Worm (Caenorhabditis elegans) whole organism, L4 larva: ENCODE data around the gene mpst-2.
A peak's percentile ranks its signal among the peaks of the same experiment; 100 is the strongest.

Experiments used
- F37D6.2 ChIP-seq: sonication (generic microtip); optimal IDR thresholded peaks from 2 replicates; lab custom pipeline; 2016; ENCODE audit warnings: mild to moderate bottlenecking, missing genetic modification characterization, missing compliant biosample characterization
- F44E2.7 ChIP-seq: fragments of 200-800 bp; sonication (Bioruptor generic); IDR thresholded peaks from 2 replicates; pipeline ENCODE4 v2.1.2; 2022; ENCODE audit warnings: missing genetic modification characterization, missing compliant biosample characterization
- R02D3.7 ChIP-seq: fragments of 150-350 bp; sonication (generic microtip); optimal IDR thresholded peaks from 3 replicates; lab custom pipeline; 2014; ENCODE audit warnings: missing biosample characterization, missing genetic modification characterization
- Y48G9A.11 ChIP-seq: fragments of 200-800 bp; sonication (Bioruptor generic); IDR thresholded peaks from 2 replicates; pipeline ENCODE4 v1.3.6; 2022; ENCODE audit warnings: missing genetic modification reagents, missing genetic modification characterization, missing compliant biosample characterization
- ZK337.2 ChIP-seq: fragments of 200-800 bp; sonication (Bioruptor generic); IDR thresholded peaks from 2 replicates; pipeline ENCODE4 v1.3.6; 2022; ENCODE audit warnings: missing genetic modification reagents, missing genetic modification characterization, missing compliant biosample characterization
- aha-1 ChIP-seq: fragments of 150-350 bp; peaks from one replicate; lab custom pipeline; 2014; ENCODE audit warnings: missing biosample characterization, missing genetic modification characterization
- ama-1 ChIP-seq: fragments of 150-350 bp; optimal IDR thresholded peaks from 2 replicates; lab custom pipeline; 2014; ENCODE audit warnings: inconsistent platforms, mixed read lengths
- arid-1 ChIP-seq: fragments of 200-800 bp; sonication (Bioruptor generic); conservative IDR thresholded peaks from 2 replicates; pipeline ENCODE4 v1.3.6; 2022; ENCODE audit warnings: missing genetic modification reagents, missing genetic modification characterization, missing compliant biosample characterization
- attf-4 ChIP-seq: sonication (generic microtip); optimal IDR thresholded peaks from 3 replicates; lab custom pipeline; 2017; ENCODE audit warnings: missing biosample characterization, missing genetic modification characterization
- ceh-28 ChIP-seq: fragments of 150-350 bp; optimal IDR thresholded peaks from 2 replicates; lab custom pipeline; 2014; ENCODE audit warnings: missing biosample characterization, missing genetic modification reagents, missing genetic modification characterization
- ceh-44 ChIP-seq: fragments of 200-800 bp; sonication (Bioruptor generic); IDR thresholded peaks from 2 replicates; pipeline ENCODE4 v1.3.6; 2022; ENCODE audit warnings: missing genetic modification reagents, missing genetic modification characterization, missing compliant biosample characterization
- daf-12 ChIP-seq: fragments of 150-350 bp; optimal IDR thresholded peaks from 2 replicates; lab custom pipeline; 2014; ENCODE audit warnings: missing biosample characterization, missing genetic modification reagents, missing genetic modification characterization
- daf-19 ChIP-seq: fragments of 200-800 bp; sonication (Bioruptor generic); conservative IDR thresholded peaks from 2 replicates; pipeline ENCODE4 v1.3.6; 2022; ENCODE audit warnings: missing genetic modification characterization, missing compliant biosample characterization
- daf-8 ChIP-seq: fragments of 200-800 bp; sonication (Bioruptor generic); IDR thresholded peaks from 2 replicates; pipeline ENCODE4 v1.3.6; 2022; ENCODE audit warnings: missing genetic modification characterization, missing compliant biosample characterization
- dmd-6 ChIP-seq: fragments of 200-800 bp; sonication (Bioruptor generic); IDR thresholded peaks from 2 replicates; pipeline ENCODE4 v1.3.6; 2022; ENCODE audit warnings: missing genetic modification reagents, missing genetic modification characterization, missing compliant biosample characterization
- dmd-8 ChIP-seq: fragments of 200-800 bp; sonication (Bioruptor generic); IDR thresholded peaks from 2 replicates; pipeline ENCODE4 v1.3.6; 2022; ENCODE audit warnings: missing genetic modification characterization, missing compliant biosample characterization
- dve-1 ChIP-seq: sonication (generic microtip); optimal IDR thresholded peaks from 2 replicates; lab custom pipeline; 2017; ENCODE audit warnings: antibody characterized with exemption, mild to moderate bottlenecking, missing genetic modification characterization, missing compliant biosample characterization; ENCODE audit not compliant: insufficient read depth
- egl-43 ChIP-seq: fragments of 200-800 bp; sonication (Bioruptor generic); IDR thresholded peaks from 2 replicates; pipeline ENCODE4 v1.3.6; 2022; ENCODE audit warnings: missing genetic modification reagents, missing genetic modification characterization, missing compliant biosample characterization
- fos-1 ChIP-seq: fragments of 150-350 bp; optimal IDR thresholded peaks from 2 replicates; lab custom pipeline; 2014; ENCODE audit warnings: missing biosample characterization, missing genetic modification characterization
- hif-1 ChIP-seq, 2 experiments: sonication (generic microtip); optimal IDR thresholded peaks; 2 replicates each; lab custom pipeline; 2016 to 2017; ENCODE audit warnings: missing compliant biosample characterization in 2 of 2, missing genetic modification characterization in 2 of 2, missing genetic modification reagents in 2 of 2, missing genotype in 2 of 2, mild to moderate bottlenecking in 1 of 2
- hlh-11 ChIP-seq: fragments of 200-800 bp; sonication (Bioruptor generic); optimal IDR thresholded peaks from 2 replicates; lab custom pipeline; 2018; ENCODE audit warnings: mild to moderate bottlenecking, missing genetic modification characterization, missing compliant biosample characterization
- hmg-1.1 ChIP-seq: fragments of 200-800 bp; sonication (Bioruptor generic); IDR thresholded peaks from 2 replicates; pipeline ENCODE4 v1.3.6; 2022; ENCODE audit warnings: missing genetic modification reagents, missing genetic modification characterization, missing compliant biosample characterization
- jun-1 ChIP-seq: fragments of 150-350 bp; optimal IDR thresholded peaks from 2 replicates; lab custom pipeline; 2014; ENCODE audit warnings: missing biosample characterization, missing genetic modification reagents, missing genetic modification characterization
- lin-1 ChIP-seq: fragments of 200-800 bp; sonication (Bioruptor generic); IDR thresholded peaks from 2 replicates; pipeline ENCODE4 v1.3.6; 2022; ENCODE audit warnings: missing genetic modification reagents, missing genetic modification characterization, missing compliant biosample characterization
- lin-13 ChIP-seq: fragments of 150-350 bp; optimal IDR thresholded peaks from 2 replicates; lab custom pipeline; 2014; ENCODE audit warnings: missing biosample characterization, missing genetic modification reagents, missing genetic modification characterization
- lin-29 ChIP-seq: fragments of 200-800 bp; sonication (Bioruptor generic); IDR thresholded peaks from 2 replicates; pipeline ENCODE4 v1.3.6; 2022; ENCODE audit warnings: missing genetic modification reagents, missing genetic modification characterization, missing compliant biosample characterization
- lin-38 ChIP-seq: fragments of 200-800 bp; sonication (Bioruptor generic); IDR thresholded peaks from 2 replicates; pipeline ENCODE4 v1.3.6; 2022; ENCODE audit warnings: missing genetic modification reagents, missing genetic modification characterization, missing compliant biosample characterization
- mdl-1 ChIP-seq, 2 experiments: fragments of 150-350 bp in 1 of 2; sonication (generic microtip) in 1 of 2; optimal IDR thresholded peaks; 2 replicates each; lab custom pipeline; 2014 to 2017; ENCODE audit warnings: missing biosample characterization in 2 of 2, missing genetic modification characterization in 2 of 2
- mdt-29 ChIP-seq: fragments of 200-800 bp; sonication (Bioruptor generic); IDR thresholded peaks from 2 replicates; pipeline ENCODE4 v1.3.6; 2022; ENCODE audit warnings: missing genetic modification reagents, missing genetic modification characterization, missing compliant biosample characterization
- mep-1 ChIP-seq: fragments of 150-350 bp; sonication (generic microtip); optimal IDR thresholded peaks from 3 replicates; lab custom pipeline; 2014; ENCODE audit warnings: missing biosample characterization, missing genetic modification characterization
- nhr-11 ChIP-seq: fragments of 150-350 bp; optimal IDR thresholded peaks from 2 replicates; lab custom pipeline; 2014; ENCODE audit warnings: missing biosample characterization, missing genetic modification characterization
- nhr-111 ChIP-seq: fragments of 200-800 bp; sonication (Bioruptor generic); optimal IDR thresholded peaks from 2 replicates; lab custom pipeline; 2018; ENCODE audit warnings: mild to moderate bottlenecking, missing genetic modification characterization, missing compliant biosample characterization
- nhr-28 ChIP-seq: fragments of 150-350 bp; optimal IDR thresholded peaks from 2 replicates; lab custom pipeline; 2014; ENCODE audit warnings: missing biosample characterization, missing genetic modification characterization
- nhr-41 ChIP-seq: fragments of 200-800 bp; sonication (Bioruptor generic); IDR thresholded peaks from 2 replicates; pipeline ENCODE4 v1.3.6; 2022; ENCODE audit warnings: missing genetic modification reagents, missing genetic modification characterization, missing compliant biosample characterization
- nhr-42 ChIP-seq: fragments of 200-800 bp; sonication (Bioruptor generic); IDR thresholded peaks from 2 replicates; pipeline ENCODE4 v1.3.6; 2022; ENCODE audit warnings: missing genetic modification characterization, missing compliant biosample characterization
- nhr-48 ChIP-seq: sonication (generic microtip); optimal IDR thresholded peaks from 2 replicates; lab custom pipeline; 2016; ENCODE audit warnings: mild to moderate bottlenecking, missing genetic modification characterization, missing compliant biosample characterization
- nhr-6 ChIP-seq: fragments of 150-350 bp; optimal IDR thresholded peaks from 2 replicates; lab custom pipeline; 2014; ENCODE audit warnings: missing biosample characterization, missing genetic modification characterization
- nhr-77 ChIP-seq: fragments of 150-350 bp; optimal IDR thresholded peaks from 2 replicates; lab custom pipeline; 2014; ENCODE audit warnings: missing biosample characterization, missing genetic modification characterization
- php-3 ChIP-seq: fragments of 200-800 bp; sonication (Bioruptor generic); IDR thresholded peaks from 2 replicates; pipeline ENCODE4 v1.3.6; 2022; ENCODE audit warnings: missing genetic modification reagents, missing genetic modification characterization, missing compliant biosample characterization
- pqm-1 ChIP-seq: sonication (generic microtip); optimal IDR thresholded peaks from 2 replicates; lab custom pipeline; 2017; ENCODE audit warnings: missing biosample characterization, missing genetic modification characterization
- rbr-2 ChIP-seq: sonication (generic microtip); optimal IDR thresholded peaks from 2 replicates; lab custom pipeline; 2016; ENCODE audit warnings: missing genotype, missing genetic modification characterization, missing compliant biosample characterization
- saeg-2 ChIP-seq: fragments of 200-800 bp; sonication (Bioruptor generic); IDR thresholded peaks from 2 replicates; pipeline ENCODE4 v1.3.6; 2022; ENCODE audit warnings: missing genetic modification reagents, missing genetic modification characterization, missing compliant biosample characterization
- skn-1 ChIP-seq: fragments of 150-350 bp; optimal IDR thresholded peaks from 2 replicates; lab custom pipeline; 2014; ENCODE audit warnings: missing biosample characterization, missing genetic modification characterization
- snpc-1.2 ChIP-seq: fragments of 200-800 bp; sonication (Bioruptor generic); IDR thresholded peaks from 2 replicates; pipeline ENCODE4 v1.3.6; 2022; ENCODE audit warnings: missing genetic modification reagents, missing genetic modification characterization, missing compliant biosample characterization
- spr-1 ChIP-seq: sonication (generic microtip); optimal IDR thresholded peaks from 2 replicates; lab custom pipeline; 2016; ENCODE audit warnings: mild to moderate bottlenecking, missing genetic modification characterization, missing compliant biosample characterization
- spr-3 ChIP-seq: fragments of 200-800 bp; sonication (Bioruptor generic); optimal IDR thresholded peaks from 2 replicates; lab custom pipeline; 2018; ENCODE audit warnings: mild to moderate bottlenecking, missing genetic modification characterization, missing compliant biosample characterization
- tag-97 ChIP-seq: fragments of 200-800 bp; sonication (Bioruptor generic); IDR thresholded peaks from 2 replicates; pipeline ENCODE4 v1.3.6; 2022; ENCODE audit warnings: missing genetic modification characterization, missing compliant biosample characterization
- tra-1 ChIP-seq: fragments of 200-800 bp; sonication (Bioruptor generic); IDR thresholded peaks from 2 replicates; pipeline ENCODE4 v1.3.6; 2022; ENCODE audit warnings: missing genetic modification reagents, missing genetic modification characterization, missing compliant biosample characterization
- unc-130 ChIP-seq: sonication (generic microtip); optimal IDR thresholded peaks from 2 replicates; lab custom pipeline; 2016; ENCODE audit warnings: missing genetic modification reagents, missing genetic modification characterization, missing compliant biosample characterization
- zag-1 ChIP-seq: fragments of 150-350 bp; optimal IDR thresholded peaks from 2 replicates; lab custom pipeline; 2014; ENCODE audit warnings: missing biosample characterization, missing genetic modification characterization
- zip-2 ChIP-seq: fragments of 150-350 bp; optimal IDR thresholded peaks from 2 replicates; lab custom pipeline; 2014; ENCODE audit warnings: missing biosample characterization, missing genetic modification characterization
- ztf-11 ChIP-seq: fragments of 150-350 bp; optimal IDR thresholded peaks from 2 replicates; lab custom pipeline; 2014; ENCODE audit warnings: missing biosample characterization, missing genetic modification characterization

Gene mpst-2

ce11 chrV:14851206-14851605, 42.0 kb downstream of the mpst-2 start (continued):
- TF ChIP-seq mdl-1 (tag; optimal IDR thresholded peaks at IDR 0.05; lab: Kevin White, UChicago) (no peak), nhr-41 (GFP tag; lab: Robert Waterston, UW) (no peak), egl-43 (GFP tag; lab: Robert Waterston, UW) (0 out of 2 replicates have a peak, but pooled peaks have one; percentile 21), spr-3 (GFP tag; lab: Kevin White, UChicago) (no peak), nhr-77 (tag; lab: Kevin White, UChicago) (no peak), tra-1 (no peak), rbr-2 (tag; lab: Kevin White, UChicago) (peak; percentile 9), attf-4 (tag; lab: Kevin White, UChicago) (no peak), mep-1 (tag; lab: Kevin White, UChicago) (peak; percentile 17), nhr-28 (tag; lab: Kevin White, UChicago) (no peak), fos-1 (tag; lab: Kevin White, UChicago) (no peak), spr-1 (tag; lab: Kevin White, UChicago) (no peak), jun-1 (tag; lab: Kevin White, UChicago) (no peak), nhr-6 (tag; lab: Kevin White, UChicago) (no peak), hmg-1.1 (peak; percentile 63)

ce11 chrV:14850530-14850929, 42.7 kb downstream of the mpst-2 start:
- no peak for TF ChIP-seq arid-1 (GFP tag; lab: Robert Waterston, UW)
- no peak for TF ChIP-seq ceh-44 (GFP tag; lab: Robert Waterston, UW)
- TF ChIP-seq skn-1 (tag; lab: Kevin White, UChicago) = no peak
- no peak for TF ChIP-seq lin-29 (GFP tag; lab: Robert Waterston, UW)
- no peak for TF ChIP-seq snpc-1.2 (GFP tag; lab: Robert Waterston, UW)
- TF ChIP-seq ama-1 (lab: Kevin White, UChicago) = no peak
- TF ChIP-seq nhr-11 (tag; lab: Kevin White, UChicago) = peak; percentile 49
- TF ChIP-seq mdt-29 (GFP tag; lab: Robert Waterston, UW) = peak; percentile 94
- no peak for TF ChIP-seq saeg-2 (GFP tag; lab: Robert Waterston, UW)
- no peak for TF ChIP-seq ceh-28 (tag; lab: Kevin White, UChicago)
- TF ChIP-seq tag-97 (GFP tag; lab: Robert Waterston, UW) = no peak
- peak; percentile 44 for TF ChIP-seq nhr-48
- TF ChIP-seq dve-1 (tag; lab: Kevin White, UChicago) = peak; percentile 88
- TF ChIP-seq F44E2.7 (GFP tag; lab: Robert Waterston, UW) = no peak
- TF ChIP-seq daf-19 = no peak
- no peak for TF ChIP-seq F37D6.2 (tag; lab: Kevin White, UChicago)
- TF ChIP-seq zip-2 (tag; lab: Kevin White, UChicago) = no peak
- no peak for TF ChIP-seq daf-12 (tag; lab: Kevin White, UChicago)
- TF ChIP-seq php-3 = peak; percentile 51; the same call in 1 of the 2 replicates
- peak; percentile 90 for TF ChIP-seq hlh-11 (tag; lab: Kevin White, UChicago)
- TF ChIP-seq mdl-1 (tag; optimal IDR thresholded peaks at IDR 0.05; lab: Kevin White, UChicago) = peak in 1 of 2 experiments; percentile 84
- TF ChIP-seq aha-1 (tag; lab: Kevin White, UChicago) = peak; percentile 48
- no peak for TF ChIP-seq nhr-111 (GFP tag; lab: Kevin White, UChicago)
- no peak for TF ChIP-seq nhr-42 (GFP tag; lab: Robert Waterston, UW)
- no peak for TF ChIP-seq lin-13 (GFP tag; lab: Kevin White, UChicago)
- TF ChIP-seq mep-1 (tag; lab: Kevin White, UChicago) = peak; percentile 2
- TF ChIP-seq ZK337.2 (GFP tag; lab: Robert Waterston, UW) = no peak
- no peak for TF ChIP-seq dmd-8
- peak; percentile 87 for TF ChIP-seq dmd-6 (GFP tag; lab: Robert Waterston, UW)
- no peak for TF ChIP-seq Y48G9A.11
- TF ChIP-seq zag-1 (tag; lab: Kevin White, UChicago) = no peak
- peak in 1 of 2 experiments; percentile 54 for TF ChIP-seq hif-1 (tag; optimal IDR thresholded peaks at IDR 0.05; lab: Kevin White, UChicago)
- TF ChIP-seq lin-38 = 0 out of 2 replicates have a peak, but pooled peaks have one; percentile 12
- no peak for TF ChIP-seq unc-130
- TF ChIP-seq pqm-1 (tag; lab: Kevin White, UChicago) = peak; percentile 31
- TF ChIP-seq daf-8 (GFP tag; lab: Robert Waterston, UW) = no peak
- no peak for TF ChIP-seq nhr-41 (GFP tag; lab: Robert Waterston, UW)
- peak; percentile 77 for TF ChIP-seq lin-1 (GFP tag; lab: Robert Waterston, UW)
- TF ChIP-seq ztf-11 (tag; lab: Kevin White, UChicago) = no peak
- no peak for TF ChIP-seq R02D3.7
